Fruit fly (Drosophila melanogaster) whole organism, embryonic: ENCODE results near the gene CG13390.
A peak's percentile ranks its signal among the peaks of the same experiment; 100 is the strongest.

ENCODE experiments used
- ATbp ChIP-seq: fragments of 200-800 bp; sonication (Bioruptor generic); optimal IDR thresholded peaks from 2 replicates; lab custom pipeline; 2017; ENCODE audit warnings: missing biosample characterization, mild to moderate bottlenecking, missing genetic modification characterization, missing genetic modification reagents
- Antp ChIP-seq: fragments of 200-800 bp; sonication (Bioruptor generic); optimal IDR thresholded peaks from 3 replicates; lab custom pipeline; 2016; ENCODE audit warnings: missing biosample characterization, missing genetic modification characterization
- Atf-2 ChIP-seq: fragments of 200-800 bp; sonication (Bioruptor generic); optimal IDR thresholded peaks from 2 replicates; lab custom pipeline; 2016; ENCODE audit warnings: missing biosample characterization, missing genetic modification characterization
- Atf6 ChIP-seq: fragments of 200-800 bp; sonication (Bioruptor generic); IDR thresholded peaks from 2 replicates; pipeline ENCODE4 v1.3.6; 2022; ENCODE audit warnings: missing biosample characterization, missing genetic modification characterization
- CG10431 ChIP-seq: fragments of 200-800 bp; sonication (Bioruptor generic); optimal IDR thresholded peaks from 3 replicates; lab custom pipeline; 2018; ENCODE audit warnings: missing biosample characterization, mild to moderate bottlenecking, missing genetic modification characterization
- CG11247 ChIP-seq: fragments of 200-800 bp; sonication (Bioruptor generic); IDR thresholded peaks from 2 replicates; pipeline ENCODE4 v1.3.6; 2022; ENCODE audit warnings: missing biosample characterization, missing genetic modification characterization
- CG12071 ChIP-seq: fragments of 200-800 bp; sonication (Bioruptor generic); optimal IDR thresholded peaks from 3 replicates; lab custom pipeline; 2018; ENCODE audit warnings: missing biosample characterization, mild to moderate bottlenecking, missing genetic modification characterization
- CG12219 ChIP-seq: fragments of 200-800 bp; sonication (Bioruptor generic); optimal IDR thresholded peaks from 3 replicates; lab custom pipeline; 2018; ENCODE audit warnings: missing biosample characterization, mild to moderate bottlenecking, missing genetic modification characterization
- CG14050 ChIP-seq: fragments of 200-800 bp; sonication (Bioruptor generic); IDR thresholded peaks from 3 replicates; pipeline ENCODE4 v1.3.6; 2022; ENCODE audit warnings: missing biosample characterization, missing genetic modification characterization
- CG15269 ChIP-seq: fragments of 200-800 bp; sonication (Bioruptor generic); optimal IDR thresholded peaks from 2 replicates; lab custom pipeline; 2018; ENCODE audit warnings: missing biosample characterization, mild to moderate bottlenecking, missing genetic modification characterization, moderate library complexity
- CG15696 ChIP-seq: fragments of 200-800 bp; sonication (Bioruptor generic); optimal IDR thresholded peaks from 2 replicates; lab custom pipeline; 2019; ENCODE audit warnings: missing biosample characterization, mild to moderate bottlenecking, missing genetic modification characterization, moderate library complexity
- CG17328 ChIP-seq: fragments of 200-800 bp; sonication (Bioruptor generic); IDR thresholded peaks from 2 replicates; pipeline ENCODE4 v1.3.6; 2022; ENCODE audit warnings: missing biosample characterization, missing genetic modification characterization
- CG2199 ChIP-seq: fragments of 200-800 bp; sonication (Bioruptor generic); IDR thresholded peaks from 3 replicates; pipeline ENCODE4 v1.3.6; 2022; ENCODE audit warnings: missing biosample characterization, missing genetic modification characterization
- CG30403 ChIP-seq: fragments of 200-800 bp; sonication (Bioruptor generic); optimal IDR thresholded peaks from 3 replicates; lab custom pipeline; 2016; ENCODE audit warnings: missing biosample characterization, missing genetic modification characterization
- CG4707 ChIP-seq: fragments of 200-800 bp; sonication (Bioruptor generic); optimal IDR thresholded peaks from 2 replicates; lab custom pipeline; 2018; ENCODE audit warnings: missing biosample characterization, mild to moderate bottlenecking, missing genetic modification characterization, moderate library complexity
- CG6813 ChIP-seq: fragments of 200-800 bp; sonication (Bioruptor generic); optimal IDR thresholded peaks from 2 replicates; lab custom pipeline; 2017; ENCODE audit warnings: missing biosample characterization, missing genetic modification characterization, mild to moderate bottlenecking, moderate library complexity, missing genetic modification reagents
- CG6854 ChIP-seq: fragments of 200-800 bp; sonication (Bioruptor generic); optimal IDR thresholded peaks from 3 replicates; lab custom pipeline; 2017; ENCODE audit warnings: missing biosample characterization, mild to moderate bottlenecking, missing genetic modification characterization
- CG7372 ChIP-seq: fragments of 200-800 bp; sonication (Bioruptor generic); IDR thresholded peaks from 2 replicates; pipeline ENCODE4 v1.3.6; 2022; ENCODE audit warnings: missing biosample characterization, missing genetic modification characterization
- CG9727 ChIP-seq: fragments of 200-800 bp; sonication (Bioruptor generic); optimal IDR thresholded peaks from 3 replicates; lab custom pipeline; 2017; ENCODE audit warnings: missing biosample characterization, mild to moderate bottlenecking, missing genetic modification characterization
- CG9932 ChIP-seq: fragments of 200-800 bp; sonication (Bioruptor generic); IDR thresholded peaks from 2 replicates; pipeline ENCODE4 v1.3.6; 2022; ENCODE audit warnings: missing biosample characterization, missing genetic modification characterization
- CrebB ChIP-seq: fragments of 200-800 bp; sonication (Bioruptor generic); optimal IDR thresholded peaks from 3 replicates; lab custom pipeline; 2018; ENCODE audit warnings: missing biosample characterization, mild to moderate bottlenecking, missing genetic modification characterization
- Max ChIP-seq: fragments of 200-800 bp; sonication (Bioruptor generic); optimal IDR thresholded peaks from 2 replicates; lab custom pipeline; 2016; ENCODE audit warnings: missing biosample characterization, mild to moderate bottlenecking, missing genetic modification characterization
- Med ChIP-seq: fragments of 200-800 bp; sonication (Bioruptor generic); peaks from one replicate; lab custom pipeline; 2016; ENCODE audit warnings: missing biosample characterization, missing genetic modification characterization, mild to moderate bottlenecking, inconsistent platforms, moderate library complexity
- Neu2 ChIP-seq: fragments of 200-800 bp; sonication (Bioruptor generic); optimal IDR thresholded peaks from 3 replicates; lab custom pipeline; 2016; ENCODE audit warnings: missing biosample characterization, missing genetic modification characterization, borderline replicate concordance
- Sin3A ChIP-seq: fragments of >200 bp; optimal IDR thresholded peaks from 2 replicates; lab custom pipeline; 2018
- TFAM ChIP-seq: fragments of 200-800 bp; sonication (Bioruptor generic); optimal IDR thresholded peaks from 2 replicates; lab custom pipeline; 2017; ENCODE audit warnings: missing biosample characterization, missing genetic modification characterization, inconsistent platforms
- Trl ChIP-seq, 3 experiments: fragments of >200 bp in 2 of 3; fragments of 200-800 bp in 1 of 3; sonication (Bioruptor generic) in 1 of 3; optimal IDR thresholded peaks; 2 replicates in 1 of 3; 3 replicates in 2 of 3; lab custom pipeline; 2016 to 2017; ENCODE audit warnings: missing biosample characterization in 1 of 3, missing genetic modification characterization in 1 of 3
- Usf ChIP-seq: fragments of 200-800 bp; sonication (Bioruptor generic); optimal IDR thresholded peaks from 2 replicates; lab custom pipeline; 2017; ENCODE audit warnings: missing genotype, missing biosample characterization, missing genetic modification characterization
- ab ChIP-seq: fragments of 200-800 bp; sonication (Bioruptor generic); optimal IDR thresholded peaks from 2 replicates; lab custom pipeline; 2016; ENCODE audit warnings: missing biosample characterization, missing genetic modification characterization
- bowl ChIP-seq: fragments of 200-800 bp; sonication (Bioruptor generic); IDR thresholded peaks from 2 replicates; pipeline ENCODE4 v1.3.6; 2022; ENCODE audit warnings: missing biosample characterization, missing genetic modification characterization
- br ChIP-seq: fragments of >200 bp; optimal IDR thresholded peaks from 2 replicates; lab custom pipeline; 2017
- chinmo ChIP-seq: fragments of 200-800 bp; sonication (Bioruptor generic); IDR thresholded peaks from 4 replicates; pipeline ENCODE4 v1.3.6; 2022; ENCODE audit warnings: missing biosample characterization, missing genetic modification characterization; ENCODE audit not compliant: partially characterized antibody
- dati ChIP-seq: fragments of 200-800 bp; sonication (Bioruptor generic); IDR thresholded peaks from 2 replicates; pipeline ENCODE4 v1.3.6; 2022; ENCODE audit warnings: missing biosample characterization, missing genetic modification characterization
- esg ChIP-seq: fragments of 200-800 bp; sonication (Bioruptor generic); conservative IDR thresholded peaks from 2 replicates; pipeline ENCODE4 v1.3.6; 2022; ENCODE audit warnings: missing biosample characterization, missing genetic modification characterization
- eve ChIP-seq, 2 experiments: fragments of >200 bp; optimal IDR thresholded peaks; 2 replicates each; lab custom pipeline; 2017; ENCODE audit warnings: missing biosample characterization in 2 of 2, missing genetic modification characterization in 2 of 2
- exex ChIP-seq: fragments of 200-800 bp; sonication (Bioruptor generic); optimal IDR thresholded peaks from 4 replicates; lab custom pipeline; 2018; ENCODE audit warnings: missing biosample characterization, mild to moderate bottlenecking, missing genetic modification characterization, moderate library complexity
- fu2 ChIP-seq: fragments of 200-800 bp; sonication (Bioruptor generic); optimal IDR thresholded peaks from 2 replicates; lab custom pipeline; 2016; ENCODE audit warnings: missing biosample characterization, missing genetic modification characterization
- gsb-n ChIP-seq: fragments of 200-800 bp; sonication (Bioruptor generic); optimal IDR thresholded peaks from 3 replicates; lab custom pipeline; 2018; ENCODE audit warnings: missing biosample characterization, mild to moderate bottlenecking, missing genetic modification characterization
- kni ChIP-seq: fragments of 200-800 bp; sonication (Bioruptor generic); optimal IDR thresholded peaks from 3 replicates; lab custom pipeline; 2017; ENCODE audit warnings: mild to moderate bottlenecking, missing biosample characterization, missing genetic modification reagents, missing genetic modification characterization
- lov ChIP-seq, 2 experiments: fragments of 200-800 bp in 1 of 2; fragments of >200 bp in 1 of 2; sonication (Bioruptor generic) in 1 of 2; IDR thresholded peaks in 1 of 2; optimal IDR thresholded peaks in 1 of 2; 2 replicates in 1 of 2; 3 replicates in 1 of 2; pipeline versions ENCODE4 v1.3.6 to Lab custom; 2017 to 2022; ENCODE audit warnings: missing biosample characterization in 1 of 2, missing genetic modification characterization in 1 of 2
- nau ChIP-seq: fragments of 200-800 bp; sonication (Bioruptor generic); optimal IDR thresholded peaks from 3 replicates; lab custom pipeline; 2017; ENCODE audit warnings: missing biosample characterization, mild to moderate bottlenecking, missing genetic modification characterization, missing genetic modification reagents
- org-1 ChIP-seq: fragments of 200-800 bp; sonication (Bioruptor generic); optimal IDR thresholded peaks from 2 replicates; lab custom pipeline; 2017; ENCODE audit warnings: missing biosample characterization, missing genetic modification characterization
- pb ChIP-seq: fragments of 200-800 bp; sonication (Bioruptor generic); optimal IDR thresholded peaks from 3 replicates; lab custom pipeline; 2016; ENCODE audit warnings: missing biosample characterization, missing genetic modification characterization
- pzg ChIP-seq: fragments of 200-800 bp; sonication (Bioruptor generic); optimal IDR thresholded peaks from 3 replicates; lab custom pipeline; 2018; ENCODE audit warnings: missing biosample characterization, mild to moderate bottlenecking, missing genetic modification characterization, moderate library complexity
- ranshi ChIP-seq: fragments of 200-800 bp; sonication (Bioruptor generic); IDR thresholded peaks from 2 replicates; pipeline ENCODE4 v1.3.6; 2022; ENCODE audit warnings: missing biosample characterization, missing genetic modification characterization
- row ChIP-seq: fragments of 200-800 bp; sonication (Bioruptor generic); IDR thresholded peaks from 3 replicates; pipeline ENCODE4 v1.3.6; 2022; ENCODE audit warnings: missing biosample characterization, missing genetic modification characterization
- sqz ChIP-seq: fragments of 200-800 bp; sonication (Bioruptor generic); optimal IDR thresholded peaks from 3 replicates; lab custom pipeline; 2018; ENCODE audit warnings: missing biosample characterization, mild to moderate bottlenecking, missing genetic modification characterization
- sug ChIP-seq: fragments of 200-800 bp; optimal IDR thresholded peaks from 2 replicates; lab custom pipeline; 2019; ENCODE audit warnings: missing biosample characterization, mild to moderate bottlenecking, missing genetic modification characterization, moderate library complexity
- tio ChIP-seq: fragments of 200-800 bp; sonication (Bioruptor generic); optimal IDR thresholded peaks from 2 replicates; lab custom pipeline; 2017; ENCODE audit warnings: missing biosample characterization, missing genetic modification characterization, inconsistent platforms
- tx ChIP-seq: fragments of 200-800 bp; sonication (Bioruptor generic); optimal IDR thresholded peaks from 2 replicates; lab custom pipeline; 2016; ENCODE audit warnings: missing biosample characterization, missing genetic modification characterization
- z ChIP-seq: fragments of 200-800 bp; sonication (Bioruptor generic); IDR thresholded peaks from 3 replicates; pipeline ENCODE4 v1.3.6; 2022; ENCODE audit warnings: missing biosample characterization, missing genetic modification characterization

Gene CG13390

DNA sequence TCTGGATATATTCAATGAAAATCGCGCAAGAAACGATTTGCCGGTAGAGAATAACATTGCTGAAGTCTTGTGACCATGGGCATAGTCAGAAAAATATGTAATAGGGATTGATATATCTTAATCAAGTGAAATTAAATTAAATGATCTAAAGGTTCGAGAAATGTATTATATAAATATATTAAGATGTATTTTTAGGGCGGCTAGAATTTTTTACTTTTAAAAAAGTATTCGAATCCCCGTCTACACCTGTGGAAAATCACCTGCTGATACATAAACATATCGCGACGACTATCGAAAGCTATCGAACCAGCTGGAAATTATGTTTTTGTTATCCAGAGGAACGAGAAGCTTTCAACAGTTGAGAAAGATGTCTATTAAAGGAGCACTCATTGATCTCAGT, at the start of gene CG13390, which contains the start of gene CG17294 (continued):
- TF ChIP-seq ranshi, result peak; percentile 100
- TF ChIP-seq CG10431 (GFP tag; lab: Kevin White, UChicago), result peak; percentile 97
- TF ChIP-seq Med (GFP tag; lab: Kevin White, UChicago), result peak; percentile 99
- peak; percentile 99 for TF ChIP-seq sug
- TF ChIP-seq eve (GFP tag; optimal IDR thresholded peaks at IDR 0.05; lab: Kevin White, UChicago), result no peak
- no peak for TF ChIP-seq Sin3A (lab: Kevin White, UChicago)
- TF ChIP-seq CG4707 (GFP tag; lab: Kevin White, UChicago), result peak; percentile 96
- no peak for TF ChIP-seq br (lab: Kevin White, UChicago)
- peak; percentile 100 for TF ChIP-seq CG15269 (tag; lab: Kevin White, UChicago)
- peak; percentile 99 for TF ChIP-seq sqz (GFP tag; lab: Kevin White, UChicago)
- TF ChIP-seq lov (optimal IDR thresholded peaks at IDR 0.05; lab: Kevin White, UChicago), result no peak
- TF ChIP-seq lov (GFP tag; IDR thresholded peaks at IDR 0.05; lab: Robert Waterston, UW), result peak; percentile 99
- TF ChIP-seq gsb-n (tag; lab: Kevin White, UChicago), result peak; percentile 99
- TF ChIP-seq CG12071 (GFP tag; lab: Kevin White, UChicago), result peak; percentile 99
- peak; percentile 91 for TF ChIP-seq TFAM (GFP tag; lab: Kevin White, UChicago)
- TF ChIP-seq CG17328 (GFP tag; lab: Robert Waterston, UW), result peak; percentile 100
- peak; percentile 98 for TF ChIP-seq exex (tag; lab: Kevin White, UChicago)
- peak; percentile 99 for TF ChIP-seq CG15696 (tag; lab: Kevin White, UChicago)
- peak; percentile 99 for TF ChIP-seq CG6813 (GFP tag; lab: Kevin White, UChicago)
- peak; percentile 99 for TF ChIP-seq CrebB
- TF ChIP-seq Max (GFP tag; lab: Kevin White, UChicago), result peak; percentile 99
- peak; percentile 100 for TF ChIP-seq Atf6 (GFP tag; lab: Robert Waterston, UW)
- peak; percentile 100 for TF ChIP-seq CG7372
- TF ChIP-seq Antp (GFP tag; lab: Kevin White, UChicago), result peak; percentile 82
- peak; percentile 84 for TF ChIP-seq z
- TF ChIP-seq CG30403 (GFP tag; lab: Kevin White, UChicago), result peak; percentile 99
- TF ChIP-seq Neu2 (GFP tag; lab: Kevin White, UChicago), result peak; percentile 36
- peak; percentile 98 for TF ChIP-seq Usf (GFP tag; lab: Kevin White, UChicago)
- peak; percentile 91 for TF ChIP-seq Atf-2 (GFP tag; lab: Kevin White, UChicago)
- TF ChIP-seq org-1 (GFP tag; lab: Kevin White, UChicago), result peak; percentile 98
- TF ChIP-seq tx (GFP tag; lab: Kevin White, UChicago), result peak; percentile 89
- TF ChIP-seq ATbp, result peak; percentile 98
- TF ChIP-seq CG9727 (GFP tag; lab: Kevin White, UChicago), result peak; percentile 99
- TF ChIP-seq kni (GFP tag; lab: Kevin White, UChicago), result peak; percentile 97
- peak; percentile 99 for TF ChIP-seq bowl (GFP tag; lab: Robert Waterston, UW)
- TF ChIP-seq esg (GFP tag; lab: Robert Waterston, UW), result peak; percentile 100
- TF ChIP-seq dati (GFP tag; lab: Robert Waterston, UW), result peak; percentile 98
- TF ChIP-seq chinmo (GFP tag; lab: Robert Waterston, UW), result peak; percentile 57; the same call in 1 of the 4 replicates
- peak; percentile 100 for TF ChIP-seq CG6854 (GFP tag; lab: Kevin White, UChicago)
- peak; percentile 98 for TF ChIP-seq tio (GFP tag; lab: Kevin White, UChicago)
- peak; percentile 76 for TF ChIP-seq ab
- TF ChIP-seq CG9932 (GFP tag; lab: Robert Waterston, UW), result peak; percentile 100
- peak; percentile 63 for TF ChIP-seq pzg (GFP tag; lab: Kevin White, UChicago)
- peak; percentile 99 for TF ChIP-seq CG12219 (GFP tag; lab: Kevin White, UChicago)
- TF ChIP-seq CG14050, result peak; percentile 99
- TF ChIP-seq nau (GFP tag; lab: Kevin White, UChicago), result peak; percentile 99
- peak; percentile 86 for TF ChIP-seq fu2 (GFP tag; lab: Kevin White, UChicago)
- TF ChIP-seq pb (GFP tag; lab: Kevin White, UChicago), result peak; percentile 69
- TF ChIP-seq row (GFP tag; lab: Robert Waterston, UW), result peak; percentile 100
- TF ChIP-seq CG11247 (GFP tag; lab: Robert Waterston, UW), result peak; percentile 99
- peak; percentile 99 for TF ChIP-seq CG2199 (GFP tag; lab: Robert Waterston, UW)
- no peak for TF ChIP-seq Trl (optimal IDR thresholded peaks at IDR 0.05; lab: Kevin White, UChicago)
- TF ChIP-seq Trl (GFP tag; optimal IDR thresholded peaks at IDR 0.05; lab: Kevin White, UChicago), result peak; percentile 92
